Worm (Caenorhabditis elegans): Measurements from ENCODE around the gene spig-8.

Gene spig-8

DNA sequence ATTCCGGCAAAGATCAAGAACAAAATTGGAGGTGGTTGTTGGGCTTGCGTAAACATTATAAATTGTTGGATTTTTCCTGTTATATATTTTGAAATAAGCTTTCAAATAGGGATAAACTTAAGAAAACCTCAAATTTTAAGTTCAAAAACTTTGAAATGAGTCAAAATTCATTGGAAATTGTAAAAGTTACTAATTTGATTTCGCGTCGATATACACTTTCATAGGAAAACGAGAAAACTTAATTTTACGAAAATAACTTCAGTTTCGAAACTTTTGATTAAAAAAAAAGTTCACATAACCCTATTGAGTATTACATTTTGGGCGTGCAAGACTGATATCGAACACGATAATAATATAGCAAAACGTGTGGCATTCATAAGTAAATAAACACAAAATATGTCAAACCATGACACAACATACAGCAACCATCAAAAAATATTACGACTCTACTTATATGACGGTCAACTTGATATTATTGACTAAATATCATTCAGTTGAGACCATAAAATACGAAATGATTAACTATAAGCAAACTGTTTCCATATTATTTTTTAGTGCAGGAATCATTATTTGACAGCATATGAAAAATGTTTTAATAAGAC lies 41.5 kb downstream of the spig-8 start:
- TF ChIP-seq mab-5 (tag; optimal IDR thresholded peaks at IDR 0.05) = no peak
- TF ChIP-seq elt-3 (tag; optimal IDR thresholded peaks at IDR 0.05) = no peak
- no peak for TF ChIP-seq snpc-4 (tag; optimal IDR thresholded peaks at IDR 0.05)
- TF ChIP-seq nhr-2 (tag; optimal IDR thresholded peaks at IDR 0.05) = no peak
- TF ChIP-seq nhr-28 (tag; optimal IDR thresholded peaks at IDR 0.05) = no peak
- no peak for TF ChIP-seq lin-32 (GFP tag; optimal IDR thresholded peaks at IDR 0.05)
- no peak for TF ChIP-seq elt-1 (tag; optimal IDR thresholded peaks at IDR 0.05; ENCODE audit: borderline replicate concordance, insufficient read depth)
- TF ChIP-seq ces-1 (GFP tag; optimal IDR thresholded peaks at IDR 0.05) = no peak
- no peak for TF ChIP-seq unc-39 (tag; optimal IDR thresholded peaks at IDR 0.05)
- no peak for TF ChIP-seq sem-2 (GFP tag; optimal IDR thresholded peaks at IDR 0.05)
- no peak for TF ChIP-seq nhr-12 (tag; optimal IDR thresholded peaks at IDR 0.05)
- TF ChIP-seq unc-120 (tag; optimal IDR thresholded peaks at IDR 0.05; ENCODE audit: poor library complexity, severe bottlenecking) = no peak
- no peak for TF ChIP-seq lsy-2 (tag; optimal IDR thresholded peaks at IDR 0.05)
- no peak for TF ChIP-seq M03D4.4 (tag; optimal IDR thresholded peaks at IDR 0.05)

DNA sequence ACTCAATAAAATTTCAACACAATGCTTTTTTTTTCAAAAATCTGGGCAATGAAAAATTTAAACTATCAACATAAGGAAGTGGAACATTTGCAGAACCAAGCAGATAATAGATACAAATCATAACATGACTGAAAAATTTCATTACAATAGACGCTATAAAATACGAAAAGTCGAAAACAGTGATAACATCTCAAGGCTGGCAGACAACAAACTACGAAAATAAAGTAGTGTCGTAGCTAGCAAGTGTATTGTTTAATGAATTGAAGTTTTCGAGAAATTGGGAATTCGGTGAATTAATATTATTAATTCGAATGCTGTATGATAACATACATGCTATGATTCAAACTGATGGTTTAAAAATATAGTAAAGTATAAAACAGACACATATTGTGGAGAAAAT lies 42.1 kb downstream of the spig-8 start:
- TF ChIP-seq unc-39 (tag; optimal IDR thresholded peaks at IDR 0.05) = no peak
- no peak for TF ChIP-seq mab-5 (tag; optimal IDR thresholded peaks at IDR 0.05)
- TF ChIP-seq sem-2 (GFP tag; optimal IDR thresholded peaks at IDR 0.05) = no peak
- no peak for TF ChIP-seq sptf-1 (tag; optimal IDR thresholded peaks at IDR 0.05)
- TF ChIP-seq zip-8 (tag; optimal IDR thresholded peaks at IDR 0.05) = no peak
- no peak for TF ChIP-seq nhr-28 (tag; optimal IDR thresholded peaks at IDR 0.05)

DNA sequence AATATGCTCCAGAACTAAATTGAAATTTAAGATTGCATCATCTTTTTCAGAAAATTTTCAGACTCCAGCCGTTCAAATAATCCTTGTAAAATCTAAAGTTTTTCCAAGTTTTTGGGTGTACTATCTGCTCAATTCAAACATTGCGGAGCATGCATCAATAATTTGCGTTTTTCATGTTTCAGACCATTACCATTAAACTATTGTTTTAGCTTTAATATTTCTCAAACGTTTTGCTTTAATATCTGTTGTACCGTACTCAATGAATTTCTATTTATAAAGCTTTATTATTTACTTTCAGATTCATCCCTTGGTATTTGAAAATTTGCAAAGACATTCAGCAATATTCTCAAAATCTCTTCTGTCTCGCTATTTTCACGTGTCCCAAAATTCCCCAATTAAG lies 48.5 kb downstream of the spig-8 start, which contains the start of gene odr-2:
Gene odr-2 (plus strand): TSS at position 301 of the 400 bp plus-strand sequence.
- TF ChIP-seq bed-3 (GFP tag; optimal IDR thresholded peaks at IDR 0.05) = no peak
- no peak for TF ChIP-seq ceh-39 (tag; optimal IDR thresholded peaks at IDR 0.05)
- no peak for TF ChIP-seq elt-1 (tag; optimal IDR thresholded peaks at IDR 0.05; ENCODE audit: borderline replicate concordance, insufficient read depth)
- TF ChIP-seq hlh-1 (tag; optimal IDR thresholded peaks at IDR 0.05) = no peak
- no peak for TF ChIP-seq mab-5 (tag; optimal IDR thresholded peaks at IDR 0.05)
- no peak for TF ChIP-seq blmp-1 (tag; optimal IDR thresholded peaks at IDR 0.05)
- no peak for TF ChIP-seq nhr-28 (tag; optimal IDR thresholded peaks at IDR 0.05)
- no peak for TF ChIP-seq unc-39 (tag; optimal IDR thresholded peaks at IDR 0.05)
- TF ChIP-seq mep-1 (tag; optimal IDR thresholded peaks at IDR 0.05) = no peak
- no peak for TF ChIP-seq cnd-1 (tag; optimal IDR thresholded peaks at IDR 0.05)
- TF ChIP-seq nhr-76 (tag; optimal IDR thresholded peaks at IDR 0.05) = no peak
